Worm (Caenorhabditis elegans) whole organism, L2 larva: ENCODE data around the gene srh-245.

ENCODE experiments used
- C34F6.9 ChIP-seq: fragments of 150-350 bp; optimal IDR thresholded peaks from 2 replicates; lab custom pipeline; 2014; ENCODE audit warnings: missing biosample characterization, missing genetic modification characterization
- ama-1 ChIP-seq: fragments of 150-350 bp; optimal IDR thresholded peaks from 2 replicates; lab custom pipeline; 2018; ENCODE audit warnings: inconsistent platforms
- egl-27 ChIP-seq: sonication (generic microtip); optimal IDR thresholded peaks from 3 replicates; lab custom pipeline; 2017; ENCODE audit warnings: missing biosample characterization, missing genetic modification reagents, missing genetic modification characterization
- fos-1 ChIP-seq: fragments of 150-350 bp; optimal IDR thresholded peaks from 2 replicates; lab custom pipeline; 2014; ENCODE audit warnings: missing biosample characterization, missing genetic modification characterization
- nhr-11 ChIP-seq: fragments of 150-350 bp; optimal IDR thresholded peaks from 2 replicates; lab custom pipeline; 2014; ENCODE audit warnings: missing biosample characterization, missing genetic modification characterization
- nhr-12 ChIP-seq: fragments of 150-350 bp; optimal IDR thresholded peaks from 2 replicates; lab custom pipeline; 2014; ENCODE audit warnings: missing biosample characterization, missing genetic modification characterization
- nhr-21 ChIP-seq: fragments of 150-350 bp; optimal IDR thresholded peaks from 2 replicates; lab custom pipeline; 2014; ENCODE audit warnings: missing biosample characterization, missing genetic modification characterization
- nhr-25 ChIP-seq: fragments of 150-350 bp; sonication (generic microtip); optimal IDR thresholded peaks from 3 replicates; lab custom pipeline; 2014; ENCODE audit warnings: missing biosample characterization, missing genetic modification characterization
- ztf-11 ChIP-seq: sonication (generic microtip); optimal IDR thresholded peaks from 2 replicates; lab custom pipeline; 2017; ENCODE audit warnings: missing biosample characterization, missing genetic modification characterization

DNA sequence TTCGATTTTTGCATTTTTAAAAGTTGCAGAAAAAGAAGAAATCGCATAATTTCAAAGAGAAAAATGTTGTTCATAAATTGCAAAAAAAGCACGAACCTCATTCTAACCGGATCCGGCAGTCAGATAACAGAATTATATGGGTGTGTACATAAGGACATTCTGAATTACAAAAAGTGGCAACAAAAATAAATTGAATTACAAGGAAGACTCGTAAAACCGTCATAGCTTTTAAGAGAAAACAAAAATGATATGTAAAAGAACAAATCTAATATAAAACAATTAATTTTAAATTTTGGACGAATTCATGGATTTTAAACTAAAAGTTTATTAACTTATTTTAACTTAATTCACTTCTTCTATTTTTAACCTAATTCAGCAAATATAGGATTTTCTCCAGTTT, 4.5 kb upstream of the srh-245 start, which contains the start of gene F31F4.17:
- TF ChIP-seq ztf-11 (no peak), fos-1 (tag; lab: Kevin White, UChicago) (no peak), nhr-21 (tag; lab: Kevin White, UChicago) (no peak), C34F6.9 (tag; lab: Kevin White, UChicago) (no peak), nhr-25 (no peak), nhr-12 (tag; lab: Kevin White, UChicago) (no peak), egl-27 (tag; lab: Kevin White, UChicago) (no peak), nhr-11 (tag; lab: Kevin White, UChicago) (no peak), ama-1 (lab: Kevin White, UChicago) (no peak)
